Worm (Caenorhabditis elegans): ENCODE data around the gene smf-2.

smf-2 gene

DNA sequence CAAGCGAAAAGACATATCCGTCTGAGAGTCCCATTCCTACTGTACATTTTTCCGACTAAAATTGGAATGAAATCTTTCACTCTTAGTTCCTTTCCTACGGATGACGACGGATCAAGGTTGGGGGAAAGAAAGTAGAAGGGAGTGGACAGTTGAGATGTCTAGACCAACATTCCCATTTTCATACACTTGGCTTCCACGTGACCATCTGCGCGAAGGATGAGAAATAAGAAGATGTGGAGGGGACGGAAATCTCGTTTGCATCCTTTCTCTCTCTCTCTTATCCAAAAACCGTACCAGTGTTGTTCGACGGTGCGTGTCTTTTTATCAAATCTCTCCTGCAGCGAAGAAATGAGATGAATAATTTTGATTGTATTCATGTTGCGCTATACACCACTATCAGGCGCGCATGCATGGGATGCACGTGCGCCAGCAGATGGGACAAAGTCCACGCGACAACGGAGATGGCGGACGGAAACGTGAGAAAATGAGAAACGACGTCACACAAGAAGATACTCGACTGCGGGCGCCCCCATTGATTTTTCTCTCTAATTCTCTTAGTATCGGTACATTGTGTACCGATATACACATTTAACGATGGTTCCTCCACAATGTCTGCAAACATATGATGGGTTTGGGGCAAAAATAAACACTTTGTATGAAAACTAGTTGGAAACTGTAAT, 19.0 kb upstream of the smf-2 start:
- TF ChIP-seq klf-2 (GFP tag; conservative IDR thresholded peaks at IDR 0.05) (no peak), cog-1 (tag; optimal IDR thresholded peaks at IDR 0.05) (peak; percentile 64), med-1 (GFP tag; optimal IDR thresholded peaks at IDR 0.05; ENCODE audit: insufficient read depth) (no peak)

DNA sequence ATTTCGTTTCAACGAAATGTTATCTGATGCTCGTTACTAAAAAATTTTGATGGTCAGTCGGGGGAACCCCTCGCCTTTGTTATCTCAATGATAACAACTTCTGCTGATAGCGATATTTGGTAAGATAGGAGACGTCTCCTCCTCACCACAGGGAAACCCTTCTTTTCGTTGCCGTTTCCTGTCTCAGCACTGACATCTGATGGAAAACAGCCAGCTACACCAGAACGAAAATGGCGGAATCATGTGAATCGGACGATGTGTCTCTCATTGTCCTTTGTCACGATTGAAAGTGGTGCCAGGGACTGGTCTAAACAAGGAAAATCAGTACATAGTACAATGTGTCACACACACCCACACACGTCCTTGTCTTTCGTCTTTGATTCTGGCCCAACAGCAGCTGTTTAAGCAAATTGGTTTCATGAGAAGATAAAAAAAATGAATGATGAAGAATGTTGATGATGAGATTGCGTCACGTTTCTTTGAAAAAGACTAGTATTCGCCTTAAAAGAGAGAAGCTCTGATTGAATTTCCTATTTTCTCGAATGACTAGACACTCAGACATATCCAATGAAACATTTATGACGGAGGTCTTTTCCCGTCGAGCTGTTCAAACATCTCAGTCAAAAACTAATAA, 18.0 kb upstream of the smf-2 start:
- TF ChIP-seq T22C8.4 (GFP tag; IDR thresholded peaks at IDR 0.05) (no peak), klf-2 (GFP tag; conservative IDR thresholded peaks at IDR 0.05) (no peak), flt-1 (GFP tag; IDR thresholded peaks at IDR 0.05) (no peak), ztf-29 (GFP tag; IDR thresholded peaks at IDR 0.05) (no peak), med-1 (GFP tag; optimal IDR thresholded peaks at IDR 0.05; ENCODE audit: insufficient read depth) (no peak), ztf-23 (GFP tag; IDR thresholded peaks at IDR 0.05) (no peak), tab-1 (GFP tag; IDR thresholded peaks at IDR 0.05) (no peak), ref-1 (GFP tag; conservative IDR thresholded peaks at IDR 0.05) (no peak)

DNA sequence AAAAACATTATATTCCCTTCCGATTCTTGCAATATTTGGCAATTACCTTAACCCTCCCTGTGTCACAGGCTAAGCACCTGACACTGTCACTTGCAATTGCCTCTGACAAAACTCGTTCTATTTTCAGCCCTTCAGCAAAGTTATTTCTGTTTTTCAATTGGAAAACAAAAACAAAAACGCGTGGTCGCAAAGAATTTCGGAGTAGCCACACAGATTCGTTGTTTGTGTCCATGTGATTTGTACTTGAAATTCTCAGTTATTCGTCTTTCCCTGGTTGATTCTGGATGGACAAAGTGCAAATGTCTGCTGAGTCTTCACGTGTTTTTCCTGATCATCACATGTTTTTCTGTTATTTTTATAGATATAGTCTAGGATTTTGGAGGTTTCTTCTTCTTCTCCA, 17.0 kb upstream of the smf-2 start:
- TF ChIP-seq cog-1 (tag; optimal IDR thresholded peaks at IDR 0.05), result no peak
- no peak for TF ChIP-seq ztf-29 (GFP tag; IDR thresholded peaks at IDR 0.05)
- no peak for TF ChIP-seq ztf-23 (GFP tag; IDR thresholded peaks at IDR 0.05)
- TF ChIP-seq ref-1 (GFP tag; conservative IDR thresholded peaks at IDR 0.05), result no peak
- no peak for TF ChIP-seq tab-1 (GFP tag; IDR thresholded peaks at IDR 0.05)
- TF ChIP-seq med-1 (GFP tag; optimal IDR thresholded peaks at IDR 0.05; ENCODE audit: insufficient read depth), result no peak
- TF ChIP-seq klf-2 (GFP tag; conservative IDR thresholded peaks at IDR 0.05), result no peak
- no peak for TF ChIP-seq T22C8.4 (GFP tag; IDR thresholded peaks at IDR 0.05)
- TF ChIP-seq flt-1 (GFP tag; IDR thresholded peaks at IDR 0.05), result no peak

ce11 chrX:6733201-6733600, 14.7 kb upstream of the smf-2 start, which contains the start of gene R03E9.2:
Gene R03E9.2, minus strand, starts transcription at chrX:6733301.
- TF ChIP-seq ztf-23 (GFP tag; IDR thresholded peaks at IDR 0.05) (no peak), med-1 (GFP tag; optimal IDR thresholded peaks at IDR 0.05; ENCODE audit: insufficient read depth) (no peak), tab-1 (GFP tag; IDR thresholded peaks at IDR 0.05) (no peak), ztf-29 (GFP tag; IDR thresholded peaks at IDR 0.05) (no peak), klf-2 (GFP tag; conservative IDR thresholded peaks at IDR 0.05) (no peak), T22C8.4 (GFP tag; IDR thresholded peaks at IDR 0.05) (no peak), ref-1 (GFP tag; conservative IDR thresholded peaks at IDR 0.05) (no peak), cog-1 (tag; optimal IDR thresholded peaks at IDR 0.05) (no peak), flt-1 (GFP tag; IDR thresholded peaks at IDR 0.05) (no peak)

DNA sequence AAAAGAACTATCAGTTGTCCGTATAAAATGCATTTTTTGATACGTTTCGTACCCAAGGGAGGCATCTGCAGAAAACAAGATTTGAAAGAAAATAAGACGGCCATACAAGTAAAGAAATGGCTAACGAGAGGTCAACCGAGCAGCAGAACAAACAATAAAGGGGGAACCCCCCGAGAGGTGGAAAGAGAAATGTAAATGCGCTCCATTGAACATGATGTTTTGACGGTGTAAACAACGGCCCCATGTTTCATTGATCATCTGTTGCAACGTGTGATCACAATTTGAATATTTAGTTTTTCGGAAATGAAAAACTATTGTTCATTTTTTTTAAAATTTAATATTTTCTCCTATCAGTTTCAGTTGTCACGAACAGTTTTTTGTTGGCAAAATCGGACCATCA, 11.1 kb upstream of the smf-2 start, which contains the start of gene K11G12.6:
TSS of gene K11G12.6 (minus strand) at position 65 of the 400 bp plus-strand sequence.
- no peak for TF ChIP-seq med-1 (GFP tag; optimal IDR thresholded peaks at IDR 0.05; ENCODE audit: insufficient read depth)
- TF ChIP-seq tab-1 (GFP tag; IDR thresholded peaks at IDR 0.05), result no peak
- TF ChIP-seq cog-1 (tag; optimal IDR thresholded peaks at IDR 0.05), result peak; percentile 39

DNA sequence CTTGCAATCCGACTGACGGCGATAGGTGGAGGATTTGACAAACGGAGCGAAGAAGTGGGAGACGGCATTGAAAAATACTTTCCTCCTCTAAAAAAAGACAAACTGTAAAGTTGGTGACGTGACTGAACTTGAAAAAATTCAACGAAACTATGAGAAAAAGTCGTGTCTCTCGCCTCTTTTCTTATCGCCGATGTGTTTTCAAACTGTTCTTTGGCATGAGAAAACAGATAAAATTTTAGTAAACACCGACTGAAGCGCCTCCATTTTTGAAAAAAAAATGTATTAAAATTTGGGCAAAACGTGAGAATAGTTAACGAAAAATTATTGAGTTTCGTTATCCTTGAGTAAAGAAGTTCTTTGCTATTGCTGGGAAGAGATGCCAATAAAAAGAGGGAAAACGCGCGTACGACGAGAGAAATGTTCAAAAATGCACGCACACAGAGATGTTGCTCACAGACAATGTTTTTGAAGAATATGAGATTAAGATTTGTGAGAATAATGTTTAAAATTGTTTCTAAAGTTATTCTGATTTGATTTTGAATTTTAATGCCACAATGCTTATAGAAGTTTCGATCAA, 10.4 kb upstream of the smf-2 start:
- TF ChIP-seq T22C8.4 (GFP tag; IDR thresholded peaks at IDR 0.05) (no peak), tab-1 (GFP tag; IDR thresholded peaks at IDR 0.05) (no peak), ztf-29 (GFP tag; IDR thresholded peaks at IDR 0.05) (no peak), flt-1 (GFP tag; IDR thresholded peaks at IDR 0.05) (no peak), med-1 (GFP tag; optimal IDR thresholded peaks at IDR 0.05; ENCODE audit: insufficient read depth) (no peak), klf-2 (GFP tag; conservative IDR thresholded peaks at IDR 0.05) (no peak), cog-1 (tag; optimal IDR thresholded peaks at IDR 0.05) (no peak), ztf-23 (GFP tag; IDR thresholded peaks at IDR 0.05) (no peak), ref-1 (GFP tag; conservative IDR thresholded peaks at IDR 0.05) (no peak)

ce11 chrX:6725260-6725718, 6.8 kb upstream of the smf-2 start, which contains the start of gene slc-25A10:
Gene slc-25A10, minus strand, starts transcription at chrX:6725668.
- TF ChIP-seq flt-1 (GFP tag; IDR thresholded peaks at IDR 0.05) (no peak), ztf-23 (GFP tag; IDR thresholded peaks at IDR 0.05) (no peak), klf-2 (GFP tag; conservative IDR thresholded peaks at IDR 0.05) (no peak), T22C8.4 (GFP tag; IDR thresholded peaks at IDR 0.05) (no peak), tab-1 (GFP tag; IDR thresholded peaks at IDR 0.05) (no peak), med-1 (GFP tag; optimal IDR thresholded peaks at IDR 0.05; ENCODE audit: insufficient read depth) (no peak), cog-1 (tag; optimal IDR thresholded peaks at IDR 0.05) (no peak), ref-1 (GFP tag; conservative IDR thresholded peaks at IDR 0.05) (no peak), ztf-29 (GFP tag; IDR thresholded peaks at IDR 0.05) (no peak)

DNA sequence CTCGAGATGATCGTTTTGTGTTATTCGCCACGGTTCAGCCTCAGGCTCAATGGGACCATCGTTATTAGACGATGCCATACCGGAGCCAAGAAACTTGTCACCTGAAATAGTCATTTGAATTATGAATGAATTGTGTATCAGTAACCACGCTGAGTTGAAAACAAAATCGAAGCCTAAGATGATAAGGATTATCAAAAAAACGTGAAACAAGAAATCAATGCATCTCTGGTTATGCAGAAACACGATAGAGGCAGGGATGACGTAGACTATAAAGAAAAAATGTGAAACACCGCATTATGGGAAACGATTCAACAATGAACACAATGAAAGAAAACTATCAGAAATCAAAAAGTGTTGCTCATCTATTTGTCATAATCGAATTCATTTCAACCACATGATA, 4.5 kb upstream of the smf-2 start, which contains the start of gene smf-1:
TSS of gene smf-1 (minus strand) at position 101 of the 400 bp plus-strand sequence.
- TF ChIP-seq ztf-29 (GFP tag; IDR thresholded peaks at IDR 0.05) (no peak), med-1 (GFP tag; optimal IDR thresholded peaks at IDR 0.05; ENCODE audit: insufficient read depth) (no peak), cog-1 (tag; optimal IDR thresholded peaks at IDR 0.05) (no peak), ztf-23 (GFP tag; IDR thresholded peaks at IDR 0.05) (no peak), ref-1 (GFP tag; conservative IDR thresholded peaks at IDR 0.05) (no peak), tab-1 (GFP tag; IDR thresholded peaks at IDR 0.05) (no peak), klf-2 (GFP tag; conservative IDR thresholded peaks at IDR 0.05) (no peak), flt-1 (GFP tag; IDR thresholded peaks at IDR 0.05) (no peak), T22C8.4 (GFP tag; IDR thresholded peaks at IDR 0.05) (no peak)

DNA sequence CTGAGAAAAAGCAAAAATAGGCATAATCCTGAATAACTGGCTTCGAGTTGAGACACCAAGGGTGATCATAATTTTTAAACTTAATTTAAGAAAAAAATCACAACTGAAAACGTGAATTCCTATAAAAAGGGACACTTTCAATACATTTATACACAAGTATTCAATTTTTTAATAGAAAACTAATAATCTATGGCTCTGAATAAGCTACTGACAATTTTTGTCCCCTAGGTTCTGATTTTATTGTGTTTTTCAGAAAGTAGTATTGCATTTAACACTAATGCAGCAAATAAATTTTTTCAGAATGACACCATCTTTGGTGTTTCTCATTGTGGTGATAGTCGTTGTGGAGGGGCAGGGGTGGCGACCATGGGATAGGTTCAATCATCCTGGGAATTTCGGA, 5.2 kb downstream of the smf-2 start, which contains the start of gene nas-11:
TSS of gene nas-11 (plus strand) at position 301 of the 400 bp plus-strand sequence.
- TF ChIP-seq T22C8.4 (GFP tag; IDR thresholded peaks at IDR 0.05) (no peak), tab-1 (GFP tag; IDR thresholded peaks at IDR 0.05) (no peak), ref-1 (GFP tag; conservative IDR thresholded peaks at IDR 0.05) (no peak), ztf-29 (GFP tag; IDR thresholded peaks at IDR 0.05) (no peak), klf-2 (GFP tag; conservative IDR thresholded peaks at IDR 0.05) (no peak), flt-1 (GFP tag; IDR thresholded peaks at IDR 0.05) (no peak), ztf-23 (GFP tag; IDR thresholded peaks at IDR 0.05) (no peak), cog-1 (tag; optimal IDR thresholded peaks at IDR 0.05) (no peak), med-1 (GFP tag; optimal IDR thresholded peaks at IDR 0.05; ENCODE audit: insufficient read depth) (no peak)

Measured in whole organism, midembryonic.